Fruit fly (Drosophila melanogaster) whole organism: ENCODE results near the gene Spn77Ba.

Source experiments
- CG8478 ChIP-seq: fragments of >200 bp; optimal IDR thresholded peaks from 2 replicates; lab custom pipeline; 2018; ENCODE audit warnings: inconsistent platforms
- Dll ChIP-seq: fragments of >200 bp; optimal IDR thresholded peaks from 2 replicates; lab custom pipeline; 2017
- EcR ChIP-seq, 2 experiments: fragments of >200 bp; optimal IDR thresholded peaks; 2 replicates each; lab custom pipeline; 2017; ENCODE audit warnings: missing biosample characterization in 2 of 2, missing genetic modification characterization in 2 of 2, missing genetic modification reagents in 2 of 2

- TF ChIP-seq EcR (GFP tag; optimal IDR thresholded peaks at IDR 0.05; lab: Kevin White, UChicago) (no peak), CG8478 (no peak), Dll (no peak)
Measured at dm6 chr3L:20275886-20276285, 41.1 kb upstream of the Spn77Ba start.
